Fruit fly (Drosophila melanogaster) whole organism, embryonic: ENCODE results near the gene mib1.
A peak's percentile ranks its signal among the peaks of the same experiment; 100 is the strongest.

Experiments used
- ATbp ChIP-seq: fragments of 200-800 bp; sonication (Bioruptor generic); optimal IDR thresholded peaks from 2 replicates; lab custom pipeline; 2017; ENCODE audit warnings: missing biosample characterization, mild to moderate bottlenecking, missing genetic modification characterization, missing genetic modification reagents
- Abd-B ChIP-seq: fragments of 200-800 bp; sonication (Bioruptor generic); optimal IDR thresholded peaks from 2 replicates; lab custom pipeline; 2018; ENCODE audit warnings: missing biosample characterization, mild to moderate bottlenecking, missing genetic modification characterization, moderate library complexity
- CG1024 ChIP-seq: fragments of 200-800 bp; sonication (Bioruptor generic); IDR thresholded peaks from 2 replicates; pipeline ENCODE4 v1.3.6; 2022; ENCODE audit warnings: missing biosample characterization, missing genetic modification characterization
- CG11560 ChIP-seq: fragments of 200-800 bp; sonication (Bioruptor generic); IDR thresholded peaks from 3 replicates; pipeline ENCODE4 v1.3.6; 2022; ENCODE audit warnings: missing biosample characterization, missing genetic modification characterization
- CG13296 ChIP-seq: fragments of 200-800 bp; sonication (Bioruptor generic); optimal IDR thresholded peaks from 3 replicates; lab custom pipeline; 2018; ENCODE audit warnings: missing biosample characterization, mild to moderate bottlenecking, missing genetic modification characterization
- CG15514 ChIP-seq: fragments of 200-800 bp; sonication (Bioruptor generic); optimal IDR thresholded peaks from 3 replicates; lab custom pipeline; 2017; ENCODE audit warnings: missing biosample characterization, missing genetic modification characterization, mild to moderate bottlenecking, moderate library complexity, missing genetic modification reagents
- CG18011 ChIP-seq: fragments of 200-800 bp; sonication (Bioruptor generic); optimal IDR thresholded peaks from 2 replicates; lab custom pipeline; 2017; ENCODE audit warnings: missing biosample characterization, missing genetic modification characterization, mild to moderate bottlenecking, moderate library complexity, missing genotype
- CG2116 ChIP-seq: fragments of 200-800 bp; sonication (Bioruptor generic); optimal IDR thresholded peaks from 3 replicates; lab custom pipeline; 2018; ENCODE audit warnings: missing biosample characterization, mild to moderate bottlenecking, missing genetic modification characterization
- CG2129 ChIP-seq: fragments of 200-800 bp; sonication (Bioruptor generic); IDR thresholded peaks from 2 replicates; pipeline ENCODE4 v1.3.6; 2022; ENCODE audit warnings: missing biosample characterization, missing genetic modification characterization; ENCODE audit not compliant: partially characterized antibody
- CG2889 ChIP-seq: fragments of 200-800 bp; sonication (Bioruptor generic); IDR thresholded peaks from 3 replicates; pipeline ENCODE4 v1.3.6; 2022; ENCODE audit warnings: missing biosample characterization, missing genetic modification characterization
- CG32532 ChIP-seq: fragments of 200-800 bp; sonication (Bioruptor generic); IDR thresholded peaks from 2 replicates; pipeline ENCODE4 v1.3.6; 2022; ENCODE audit warnings: missing biosample characterization, missing genetic modification characterization
- CG3726 ChIP-seq: fragments of 200-800 bp; sonication (Bioruptor generic); IDR thresholded peaks from 3 replicates; pipeline ENCODE4, ENCODE4 v1.3.6; 2022; ENCODE audit warnings: missing biosample characterization, missing genetic modification characterization
- CG42726 ChIP-seq: fragments of 200-800 bp; sonication (Bioruptor generic); IDR thresholded peaks from 2 replicates; pipeline ENCODE4 v1.3.6; 2022; ENCODE audit warnings: missing biosample characterization, missing genetic modification characterization; ENCODE audit not compliant: partially characterized antibody
- CG4730 ChIP-seq: fragments of 200-800 bp; sonication (Bioruptor generic); IDR thresholded peaks from 2 replicates; pipeline ENCODE4 v1.3.6; 2022; ENCODE audit warnings: missing biosample characterization, missing genetic modification characterization
- CG8290 ChIP-seq, 3 experiments: fragments of 200-800 bp; sonication (Bioruptor generic); optimal IDR thresholded peaks; 2 replicates each; lab custom pipeline; 2016 to 2019; ENCODE audit warnings: missing biosample characterization in 3 of 3, missing genetic modification characterization in 3 of 3, mild to moderate bottlenecking in 2 of 3, moderate library complexity in 1 of 3
- CG9215 ChIP-seq: fragments of 200-800 bp; sonication (Bioruptor generic); IDR thresholded peaks from 2 replicates; pipeline ENCODE4 v1.3.6; 2022; ENCODE audit warnings: missing biosample characterization, missing genetic modification characterization
- CG9437 ChIP-seq: fragments of 200-800 bp; sonication (Bioruptor generic); optimal IDR thresholded peaks from 2 replicates; lab custom pipeline; 2018; ENCODE audit warnings: missing biosample characterization, mild to moderate bottlenecking, missing genetic modification characterization
- CG9817 ChIP-seq: fragments of 200-800 bp; sonication (Bioruptor generic); optimal IDR thresholded peaks from 2 replicates; lab custom pipeline; 2018; ENCODE audit warnings: missing biosample characterization, mild to moderate bottlenecking, missing genetic modification characterization, moderate library complexity
- CkIIα-i1 ChIP-seq: fragments of 200-800 bp; sonication (Bioruptor generic); IDR thresholded peaks from 2 replicates; pipeline ENCODE4 v1.3.6; 2022; ENCODE audit warnings: missing biosample characterization, missing genetic modification characterization
- Doc3 ChIP-seq: fragments of 200-800 bp; sonication (Bioruptor generic); IDR thresholded peaks from 3 replicates; pipeline ENCODE4 v1.3.6; 2022; ENCODE audit warnings: missing biosample characterization, missing genetic modification characterization; ENCODE audit not compliant: partially characterized antibody
- ERR ChIP-seq: fragments of 200-800 bp; sonication (Bioruptor generic); optimal IDR thresholded peaks from 2 replicates; lab custom pipeline; 2016; ENCODE audit warnings: missing biosample characterization, missing genetic modification characterization
- MBD-R2 ChIP-seq: fragments of 200-800 bp; sonication (Bioruptor generic); IDR thresholded peaks from 2 replicates; pipeline ENCODE4 v1.3.6; 2022; ENCODE audit warnings: missing biosample characterization, missing genetic modification characterization
- Myb ChIP-seq: fragments of 200-800 bp; sonication (Bioruptor generic); optimal IDR thresholded peaks from 2 replicates; lab custom pipeline; 2016; ENCODE audit warnings: missing biosample characterization, missing genetic modification characterization
- Nf-YB ChIP-seq: fragments of 200-800 bp; sonication (Bioruptor generic); optimal IDR thresholded peaks from 3 replicates; lab custom pipeline; 2019; ENCODE audit warnings: missing biosample characterization, mild to moderate bottlenecking, missing genetic modification characterization, moderate library complexity
- Opbp ChIP-seq: fragments of 200-800 bp; sonication (Bioruptor generic); IDR thresholded peaks from 3 replicates; pipeline ENCODE4 v1.3.6; 2022; ENCODE audit warnings: missing biosample characterization, missing genetic modification characterization; ENCODE audit not compliant: partially characterized antibody
- Sry-β ChIP-seq: fragments of 200-800 bp; sonication (Bioruptor generic); optimal IDR thresholded peaks from 2 replicates; lab custom pipeline; 2018; ENCODE audit warnings: missing biosample characterization, mild to moderate bottlenecking, missing genetic modification characterization, moderate library complexity
- Tbp ChIP-seq: fragments of >200 bp; optimal IDR thresholded peaks from 2 replicates; lab custom pipeline; 2018; ENCODE audit warnings: missing biosample characterization, missing genetic modification characterization
- bbx ChIP-seq: fragments of 200-800 bp; sonication (Bioruptor generic); IDR thresholded peaks from 2 replicates; pipeline ENCODE4 v1.3.6; 2022; ENCODE audit warnings: missing biosample characterization, missing genetic modification characterization; ENCODE audit not compliant: partially characterized antibody
- cas ChIP-seq: fragments of 200-800 bp; sonication (Bioruptor generic); IDR thresholded peaks from 2 replicates; pipeline ENCODE4 v1.3.6; 2022; ENCODE audit warnings: missing biosample characterization, missing genetic modification characterization
- dmrt11E ChIP-seq: fragments of 200-800 bp; sonication (Bioruptor generic); optimal IDR thresholded peaks from 3 replicates; lab custom pipeline; 2018; ENCODE audit warnings: missing biosample characterization, mild to moderate bottlenecking, missing genetic modification characterization, moderate library complexity
- dpn ChIP-seq, 2 experiments: fragments of 200-800 bp; sonication (Bioruptor generic); optimal IDR thresholded peaks; 3 replicates each; lab custom pipeline; 2016; ENCODE audit warnings: missing biosample characterization in 2 of 2, missing genetic modification characterization in 2 of 2
- dysf ChIP-seq: fragments of 200-800 bp; sonication (Bioruptor generic); IDR thresholded peaks from 3 replicates; pipeline ENCODE4 v1.3.6; 2022; ENCODE audit warnings: missing biosample characterization, missing genetic modification characterization
- ewg ChIP-seq: fragments of 200-800 bp; sonication (Bioruptor generic); optimal IDR thresholded peaks from 3 replicates; lab custom pipeline; 2017; ENCODE audit warnings: mild to moderate bottlenecking, missing biosample characterization, missing genetic modification reagents, missing genetic modification characterization
- hkb ChIP-seq, 2 experiments: fragments of 200-800 bp in 1 of 2; fragments of >200 bp in 1 of 2; sonication (Bioruptor generic) in 1 of 2; IDR thresholded peaks in 1 of 2; optimal IDR thresholded peaks in 1 of 2; 2 replicates each; pipeline versions ENCODE4 v1.3.6 to Lab custom; 2017 to 2022; ENCODE audit warnings: missing biosample characterization in 1 of 2, missing genetic modification characterization in 1 of 2
- mam ChIP-seq: fragments of 200-800 bp; sonication (Bioruptor generic); optimal IDR thresholded peaks from 3 replicates; lab custom pipeline; 2016; ENCODE audit warnings: missing biosample characterization, missing genetic modification characterization
- mld ChIP-seq: fragments of 200-800 bp; sonication (Bioruptor generic); IDR thresholded peaks from 3 replicates; pipeline ENCODE4 v1.3.6; 2022; ENCODE audit warnings: missing biosample characterization, missing genetic modification characterization; ENCODE audit not compliant: partially characterized antibody
- nom ChIP-seq: fragments of 200-800 bp; sonication (Bioruptor generic); optimal IDR thresholded peaks from 2 replicates; lab custom pipeline; 2017; ENCODE audit warnings: missing biosample characterization, missing genetic modification characterization, mild to moderate bottlenecking, moderate library complexity, missing genetic modification reagents
- psq ChIP-seq: fragments of 200-800 bp; sonication (Bioruptor generic); optimal IDR thresholded peaks from 2 replicates; lab custom pipeline; 2017; ENCODE audit warnings: missing biosample characterization, missing genetic modification characterization
- sob ChIP-seq: fragments of 200-800 bp; sonication (Bioruptor generic); IDR thresholded peaks from 2 replicates; pipeline ENCODE4 v1.3.6; 2022; ENCODE audit warnings: missing biosample characterization, missing genetic modification characterization
- sqz ChIP-seq: fragments of 200-800 bp; sonication (Bioruptor generic); optimal IDR thresholded peaks from 3 replicates; lab custom pipeline; 2018; ENCODE audit warnings: missing biosample characterization, mild to moderate bottlenecking, missing genetic modification characterization
- ssp ChIP-seq: fragments of 200-800 bp; sonication (Bioruptor generic); IDR thresholded peaks from 2 replicates; pipeline ENCODE4 v1.3.6; 2022; ENCODE audit warnings: missing biosample characterization, missing genetic modification characterization
- trem ChIP-seq: fragments of 200-800 bp; optimal IDR thresholded peaks from 3 replicates; lab custom pipeline; 2019; ENCODE audit warnings: missing biosample characterization, mild to moderate bottlenecking, missing genetic modification characterization, moderate library complexity
- unc-4 ChIP-seq: fragments of 200-800 bp; sonication (Bioruptor generic); IDR thresholded peaks from 2 replicates; pipeline ENCODE4 v1.3.6; 2022; ENCODE audit warnings: missing biosample characterization, missing genetic modification characterization; ENCODE audit not compliant: partially characterized antibody
- unpg ChIP-seq: fragments of 200-800 bp; sonication (Bioruptor generic); optimal IDR thresholded peaks from 3 replicates; lab custom pipeline; 2018; ENCODE audit warnings: missing biosample characterization, mild to moderate bottlenecking, missing genetic modification characterization, moderate library complexity
- zen ChIP-seq: fragments of 200-800 bp; sonication (Bioruptor generic); optimal IDR thresholded peaks from 3 replicates; lab custom pipeline; 2018; ENCODE audit warnings: missing biosample characterization, mild to moderate bottlenecking, missing genetic modification characterization, moderate library complexity
- zfh2 ChIP-seq: fragments of 200-800 bp; sonication (Bioruptor generic); optimal IDR thresholded peaks from 2 replicates; lab custom pipeline; 2016; ENCODE audit warnings: missing biosample characterization, missing genetic modification characterization

mib1 gene

DNA sequence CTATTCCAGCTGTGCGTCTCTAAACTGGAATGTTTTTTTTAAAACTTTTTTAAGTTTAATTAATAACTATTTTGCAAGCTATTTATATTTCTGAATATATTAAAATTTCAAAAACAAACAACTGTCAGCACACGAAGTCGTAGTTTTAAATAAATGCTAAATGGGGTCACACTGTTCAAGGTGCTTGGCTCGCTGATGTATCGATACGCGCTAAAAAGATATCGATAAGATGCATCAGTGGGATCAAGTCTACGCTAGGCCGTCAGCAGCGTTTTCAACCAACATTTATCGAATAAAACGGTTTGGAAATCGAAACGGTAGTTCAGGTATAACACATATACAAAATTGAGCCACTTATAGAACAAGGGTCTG, 39.3 kb upstream of the mib1 start, which contains the start of gene Diap1 (continued):
- TF ChIP-seq ERR (GFP tag; lab: Kevin White, UChicago) (no peak), CG11560 (tag; lab: Robert Waterston, UW) (peak; percentile 100), CG18011 (GFP tag; lab: Kevin White, UChicago) (no peak), Myb (GFP tag; lab: Kevin White, UChicago) (peak; percentile 79), mam (GFP tag; lab: Kevin White, UChicago) (no peak), CG9817 (tag; lab: Kevin White, UChicago) (peak; percentile 17), CG2129 (GFP tag; lab: Robert Waterston, UW) (peak; percentile 89), Abd-B (no peak), Nf-YB (no peak), CG42726 (GFP tag; lab: Robert Waterston, UW) (peak; percentile 91), CG13296 (GFP tag; lab: Kevin White, UChicago) (no peak), Opbp (GFP tag; lab: Robert Waterston, UW) (peak; percentile 81; the same call in 2 of the 3 replicates), trem (tag; lab: Kevin White, UChicago) (peak; percentile 76), dmrt11E (tag; lab: Kevin White, UChicago) (no peak), ATbp (GFP tag; lab: Kevin White, UChicago) (no peak), dysf (GFP tag; lab: Robert Waterston, UW) (no peak), unc-4 (GFP tag; lab: Robert Waterston, UW) (peak; percentile 88), sqz (GFP tag; lab: Kevin White, UChicago) (no peak), psq (no peak), zen (tag; lab: Kevin White, UChicago) (peak; percentile 37), mld (GFP tag; lab: Robert Waterston, UW) (peak; percentile 67; the same call in 2 of the 3 replicates), CG9215 (GFP tag; lab: Robert Waterston, UW) (peak; percentile 21; the same call in 1 of the 2 replicates), sob (GFP tag; lab: Robert Waterston, UW) (no peak), Doc3 (GFP tag; lab: Robert Waterston, UW) (peak; percentile 85), CG32532 (GFP tag; lab: Robert Waterston, UW) (no peak), Sry-β (GFP tag; lab: Kevin White, UChicago) (peak; percentile 82), dpn (GFP tag; optimal IDR thresholded peaks at IDR 0.05; lab: Kevin White, UChicago) (no peak)
- TF ChIP-seq, all 482 proteins: peak for 89

DNA sequence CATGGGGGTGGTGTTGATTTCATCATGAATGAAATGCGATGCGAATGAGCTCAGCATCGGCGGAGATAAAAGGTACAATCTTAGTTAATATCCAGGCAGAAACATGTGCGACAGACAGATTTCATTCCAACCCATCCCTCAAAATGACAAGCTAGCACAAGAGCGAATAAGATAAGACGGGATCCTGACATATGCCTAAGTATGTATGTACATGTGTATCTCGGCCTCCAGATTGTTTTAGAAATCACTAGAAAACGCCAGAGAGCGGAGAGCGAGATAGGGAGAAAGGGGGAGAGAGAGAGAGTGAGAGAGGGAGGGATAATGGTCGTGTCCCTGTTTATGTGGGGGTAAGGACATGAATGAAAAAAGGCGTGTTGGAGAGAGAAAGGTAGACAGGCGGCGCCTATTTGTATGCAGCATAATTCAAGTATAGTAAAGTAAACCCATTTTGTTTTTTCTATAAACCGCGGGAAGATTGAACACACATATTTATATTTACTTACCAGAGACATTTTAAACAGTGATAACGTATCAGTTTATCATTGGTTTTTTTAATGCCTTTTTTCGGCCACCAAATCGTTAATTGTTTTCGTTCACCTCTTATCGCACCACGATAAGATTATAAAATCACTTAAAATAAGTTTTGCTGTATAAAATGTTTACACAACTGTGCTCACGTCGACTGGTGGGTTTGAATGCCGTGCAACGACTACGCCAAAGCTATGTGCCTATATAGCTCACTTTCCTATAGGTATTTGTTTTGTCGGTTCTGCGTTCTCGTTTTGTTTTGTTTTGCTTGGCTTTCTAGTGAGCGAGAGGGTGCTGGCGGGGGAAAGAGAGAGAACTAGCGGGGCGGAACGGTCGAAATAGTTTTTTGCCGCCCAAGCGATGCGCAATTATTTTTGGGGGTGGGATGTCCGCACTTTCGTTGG, 38.6 kb upstream of the mib1 start:
- TF ChIP-seq CkIIα-i1 (GFP tag; lab: Robert Waterston, UW): no peak
- TF ChIP-seq MBD-R2 (GFP tag; lab: Robert Waterston, UW): peak; percentile 28
- no peak for TF ChIP-seq CG9437 (GFP tag; lab: Kevin White, UChicago)
- no peak for TF ChIP-seq CG3726 (GFP tag; lab: Robert Waterston, UW)
- TF ChIP-seq CG1024 (GFP tag; lab: Robert Waterston, UW): no peak
- TF ChIP-seq CG2889: no peak
- no peak for TF ChIP-seq hkb (optimal IDR thresholded peaks at IDR 0.05; lab: Kevin White, UChicago)
- no peak; the same call in 1 of the 2 replicates for TF ChIP-seq hkb (GFP tag; IDR thresholded peaks at IDR 0.05; lab: Robert Waterston, UW)
- TF ChIP-seq unpg (GFP tag; lab: Kevin White, UChicago): peak; percentile 31
- no peak for TF ChIP-seq zfh2 (GFP tag; lab: Kevin White, UChicago)
- TF ChIP-seq Tbp (GFP tag; lab: Kevin White, UChicago): no peak
- no peak for TF ChIP-seq CG15514 (GFP tag; lab: Kevin White, UChicago)
- TF ChIP-seq CG8290 (GFP tag; optimal IDR thresholded peaks at IDR 0.05; lab: Kevin White, UChicago): no peak
- TF ChIP-seq CG8290 (tag; optimal IDR thresholded peaks at IDR 0.05; lab: Kevin White, UChicago): peak; percentile 70 to 75
- no peak for TF ChIP-seq CG2116
- no peak; the same call in 1 of the 2 replicates for TF ChIP-seq bbx (GFP tag; lab: Robert Waterston, UW)
- TF ChIP-seq nom (GFP tag; lab: Kevin White, UChicago): peak; percentile 64
- TF ChIP-seq ewg (GFP tag; lab: Kevin White, UChicago): no peak
- TF ChIP-seq CG4730 (GFP tag; lab: Robert Waterston, UW): no peak
- no peak for TF ChIP-seq CG18011 (GFP tag; lab: Kevin White, UChicago)
- no peak for TF ChIP-seq ssp (GFP tag; lab: Robert Waterston, UW)
- 0 out of 2 replicates have a peak, but pooled peaks have one; percentile 19 for TF ChIP-seq cas (GFP tag; lab: Robert Waterston, UW)
